Worm (Caenorhabditis elegans): ENCODE results near the gene F22E5.13.
"Not testable (repeated sequence)": the region's sequence is repeated elsewhere in the genome, so short reads cannot be mapped to it uniquely, and the experiment has no call there.

The F22E5.13 gene

ce11 chrII:2622936-2623452, 26.4 kb downstream of the F22E5.13 start, which contains the start of gene D2062.4:
D2062.4 (plus strand) TSS chrII:2623402.
- peak; percentile 54 for TF ChIP-seq ceh-28 (tag; optimal IDR thresholded peaks at IDR 0.05)

- TF ChIP-seq nhr-25 (tag; optimal IDR thresholded peaks at IDR 0.05): no peak
- no peak for TF ChIP-seq snpc-4 (tag; optimal IDR thresholded peaks at IDR 0.05)
- no peak for TF ChIP-seq ZK546.5 (tag; optimal IDR thresholded peaks at IDR 0.05)
- no peak for TF ChIP-seq ceh-16 (tag; optimal IDR thresholded peaks at IDR 0.05)
- TF ChIP-seq nhr-76 (tag; optimal IDR thresholded peaks at IDR 0.05): no peak
- TF ChIP-seq nhr-237 (tag; optimal IDR thresholded peaks at IDR 0.05): no peak
- no peak for TF ChIP-seq skn-1 (tag; optimal IDR thresholded peaks at IDR 0.05)
- no peak for TF ChIP-seq fkh-2 (tag; optimal IDR thresholded peaks at IDR 0.05)
- no peak for TF ChIP-seq pha-4 (tag; optimal IDR thresholded peaks at IDR 0.05)
- no peak for TF ChIP-seq nhr-12 (tag; optimal IDR thresholded peaks at IDR 0.05)
- no peak for TF ChIP-seq lin-39 (tag; optimal IDR thresholded peaks at IDR 0.05)
- no peak for TF ChIP-seq nhr-43 (tag; optimal IDR thresholded peaks at IDR 0.05; ENCODE audit: poor library complexity, severe bottlenecking)
- no peak for TF ChIP-seq daf-12 (tag; optimal IDR thresholded peaks at IDR 0.05)
- no peak for TF ChIP-seq elt-1 (tag; optimal IDR thresholded peaks at IDR 0.05)
- TF ChIP-seq lin-15B (tag; optimal IDR thresholded peaks at IDR 0.05): no peak
- TF ChIP-seq jun-1 (tag; optimal IDR thresholded peaks at IDR 0.05): no peak
- TF ChIP-seq nhr-77 (tag; optimal IDR thresholded peaks at IDR 0.05): no peak
- no peak for TF ChIP-seq eor-1 (tag; optimal IDR thresholded peaks at IDR 0.05)
- TF ChIP-seq nhr-11 (tag; optimal IDR thresholded peaks at IDR 0.05): no peak
- no peak for TF ChIP-seq mdl-1 (tag; optimal IDR thresholded peaks at IDR 0.05)
Measured at ce11 chrII:2622480-2622879, 27.0 kb downstream of the F22E5.13 start, which contains the start of gene D2062.5. D2062.5 (plus strand) TSS chrII:2622780.

- not testable (repeated sequence) for TF ChIP-seq fkh-10 (GFP tag; optimal IDR thresholded peaks at IDR 0.05); nhr-76 (tag; optimal IDR thresholded peaks at IDR 0.05); ZK546.5 (tag; optimal IDR thresholded peaks at IDR 0.05)
Measured at ce11 chrII:2619148-2619547, 30.3 kb downstream of the F22E5.13 start, which contains the start of gene msrp-6. msrp-6 (plus strand) TSS chrII:2619448.

- not testable (repeated sequence) for TF ChIP-seq eor-1, mml-1, fos-1 (tag; optimal IDR thresholded peaks at IDR 0.05)
Measured at ce11 chrII:2616634-2617033, 32.8 kb downstream of the F22E5.13 start, which contains the start of gene msrp-5. msrp-5 (plus strand) TSS chrII:2616934.

- TF ChIP-seq ceh-28 (tag; optimal IDR thresholded peaks at IDR 0.05); R02D3.7 (tag; optimal IDR thresholded peaks at IDR 0.05); nhr-43 (tag; optimal IDR thresholded peaks at IDR 0.05; ENCODE audit: poor library complexity, severe bottlenecking): not testable (repeated sequence)
Measured at ce11 chrII:2612278-2612677, 37.2 kb downstream of the F22E5.13 start, which contains the start of gene D2062.13. D2062.13 (plus strand) TSS chrII:2612578.

ce11 chrII:2611009-2611408, 38.4 kb downstream of the F22E5.13 start:
- TF ChIP-seq ztf-4 (tag; optimal IDR thresholded peaks at IDR 0.05) (no peak), ZK546.5 (tag; optimal IDR thresholded peaks at IDR 0.05) (no peak), fkh-10 (GFP tag; optimal IDR thresholded peaks at IDR 0.05) (no peak), ceh-82 (tag; optimal IDR thresholded peaks at IDR 0.05) (no peak), lin-15B (tag; optimal IDR thresholded peaks at IDR 0.05) (no peak), sea-2 (GFP tag; optimal IDR thresholded peaks at IDR 0.05) (no peak), R02D3.7 (tag; optimal IDR thresholded peaks at IDR 0.05) (no peak), nhr-25 (tag; optimal IDR thresholded peaks at IDR 0.05) (no peak), nhr-76 (tag; optimal IDR thresholded peaks at IDR 0.05) (no peak), ztf-11 (tag; optimal IDR thresholded peaks at IDR 0.05) (no peak)

ce11 chrII:2610202-2610912, 39.1 kb downstream of the F22E5.13 start, which contains the start of gene sri-38:
sri-38 (plus strand) TSS chrII:2610862.
- TF ChIP-seq ceh-82 (tag; optimal IDR thresholded peaks at IDR 0.05) (no peak), pqm-1 (tag; optimal IDR thresholded peaks at IDR 0.05) (peak; percentile 73), jun-1 (tag; optimal IDR thresholded peaks at IDR 0.05) (peak; percentile 55), fos-1 (tag; optimal IDR thresholded peaks at IDR 0.05) (peak; percentile 30), elt-2 (tag; optimal IDR thresholded peaks at IDR 0.05) (peak; percentile 96)

Measured in whole organism, L3 larva.